Worm (Caenorhabditis elegans) whole organism, L2 larva: Measurements from ENCODE around the gene ndub-11.
A peak's percentile ranks its signal among the peaks of the same experiment; 100 is the strongest.

Source experiments
- F13H6.1 ChIP-seq: sonication (generic microtip); optimal IDR thresholded peaks from 2 replicates; lab custom pipeline; 2016; ENCODE audit warnings: missing genetic modification characterization, missing compliant biosample characterization
- R02D3.7 ChIP-seq: fragments of 150-350 bp; optimal IDR thresholded peaks from 2 replicates; lab custom pipeline; 2014; ENCODE audit warnings: missing biosample characterization, missing genetic modification characterization
- Y55F3AM.14 ChIP-seq: fragments of 200-800 bp; sonication (Bioruptor generic); optimal IDR thresholded peaks from 2 replicates; lab custom pipeline; 2018; ENCODE audit warnings: mild to moderate bottlenecking, missing genetic modification characterization, missing compliant biosample characterization
- ZK546.5 ChIP-seq: sonication (generic microtip); optimal IDR thresholded peaks from 2 replicates; lab custom pipeline; 2017; ENCODE audit warnings: missing biosample characterization, missing genetic modification characterization
- alr-1 ChIP-seq: fragments of 150-350 bp; optimal IDR thresholded peaks from 2 replicates; lab custom pipeline; 2014; ENCODE audit warnings: missing biosample characterization, missing genetic modification characterization
- aly-2 ChIP-seq: fragments of 150-350 bp; optimal IDR thresholded peaks from 2 replicates; lab custom pipeline; 2014; ENCODE audit warnings: missing biosample characterization, missing genetic modification characterization
- ama-1 ChIP-seq: fragments of 150-350 bp; optimal IDR thresholded peaks from 2 replicates; lab custom pipeline; 2018; ENCODE audit warnings: inconsistent platforms
- blmp-1 ChIP-seq: sonication (generic microtip); optimal IDR thresholded peaks from 2 replicates; lab custom pipeline; 2017; ENCODE audit warnings: missing genetic modification characterization, mild to moderate bottlenecking, missing compliant biosample characterization, antibody characterized with exemption, moderate library complexity; ENCODE audit not compliant: insufficient read depth
- ceh-16 ChIP-seq: fragments of 150-350 bp; optimal IDR thresholded peaks from 2 replicates; lab custom pipeline; 2014; ENCODE audit warnings: missing biosample characterization, missing genetic modification characterization
- ceh-82 ChIP-seq: fragments of 150-350 bp; optimal IDR thresholded peaks from 2 replicates; lab custom pipeline; 2014; ENCODE audit warnings: missing biosample characterization, missing genetic modification characterization
- crh-2 ChIP-seq: sonication (generic microtip); optimal IDR thresholded peaks from 2 replicates; lab custom pipeline; 2017; ENCODE audit warnings: missing biosample characterization, missing genetic modification characterization
- dmd-4 ChIP-seq: sonication (generic microtip); optimal IDR thresholded peaks from 2 replicates; lab custom pipeline; 2017; ENCODE audit warnings: missing biosample characterization, missing genetic modification characterization
- egl-27 ChIP-seq: sonication (generic microtip); optimal IDR thresholded peaks from 3 replicates; lab custom pipeline; 2017; ENCODE audit warnings: missing biosample characterization, missing genetic modification reagents, missing genetic modification characterization
- elt-1 ChIP-seq: fragments of 150-350 bp; optimal IDR thresholded peaks from 2 replicates; lab custom pipeline; 2014; ENCODE audit warnings: missing biosample characterization, missing genetic modification characterization
- fos-1 ChIP-seq: fragments of 150-350 bp; optimal IDR thresholded peaks from 2 replicates; lab custom pipeline; 2014; ENCODE audit warnings: missing biosample characterization, missing genetic modification characterization
- gmeb-1 ChIP-seq: fragments of 150-350 bp; optimal IDR thresholded peaks from 2 replicates; lab custom pipeline; 2014; ENCODE audit warnings: missing biosample characterization, missing genetic modification characterization
- lin-11 ChIP-seq: fragments of 150-350 bp; sonication (generic microtip); optimal IDR thresholded peaks from 2 replicates; lab custom pipeline; 2014; ENCODE audit warnings: missing biosample characterization, missing genetic modification characterization, inconsistent platforms, mixed read lengths
- lin-13 ChIP-seq: fragments of 150-350 bp; optimal IDR thresholded peaks from 2 replicates; lab custom pipeline; 2014; ENCODE audit warnings: missing biosample characterization, missing genetic modification reagents, missing genetic modification characterization
- lin-39 ChIP-seq: fragments of 150-350 bp; optimal IDR thresholded peaks from 2 replicates; lab custom pipeline; 2014; ENCODE audit warnings: missing biosample characterization, missing genetic modification reagents, missing genetic modification characterization
- lsy-2 ChIP-seq, 2 experiments: fragments of 150-350 bp in 1 of 2; sonication (generic microtip) in 1 of 2; optimal IDR thresholded peaks; 2 replicates each; lab custom pipeline; 2014 to 2017; ENCODE audit warnings: missing biosample characterization in 2 of 2, missing genetic modification characterization in 2 of 2
- mab-5 ChIP-seq: fragments of 150-350 bp; optimal IDR thresholded peaks from 2 replicates; lab custom pipeline; 2014; ENCODE audit warnings: missing biosample characterization, missing genetic modification characterization
- mbf-1 ChIP-seq: sonication (generic microtip); optimal IDR thresholded peaks from 2 replicates; lab custom pipeline; 2017; ENCODE audit warnings: missing biosample characterization, missing genetic modification characterization
- mdl-1 ChIP-seq, 2 experiments: fragments of 150-350 bp in 1 of 2; sonication (generic microtip) in 1 of 2; optimal IDR thresholded peaks; 2 replicates each; lab custom pipeline; 2017; ENCODE audit warnings: missing biosample characterization in 2 of 2, missing genetic modification characterization in 2 of 2
- nhr-10 ChIP-seq: sonication (generic microtip); optimal IDR thresholded peaks from 2 replicates; lab custom pipeline; 2017; ENCODE audit warnings: missing biosample characterization, missing genetic modification characterization
- nhr-11 ChIP-seq: fragments of 150-350 bp; optimal IDR thresholded peaks from 2 replicates; lab custom pipeline; 2014; ENCODE audit warnings: missing biosample characterization, missing genetic modification characterization
- nhr-129 ChIP-seq: fragments of 150-350 bp; optimal IDR thresholded peaks from 2 replicates; lab custom pipeline; 2014; ENCODE audit warnings: missing biosample characterization, missing genetic modification characterization
- nhr-21 ChIP-seq: fragments of 150-350 bp; optimal IDR thresholded peaks from 2 replicates; lab custom pipeline; 2014; ENCODE audit warnings: missing biosample characterization, missing genetic modification characterization
- nhr-23 ChIP-seq: fragments of 150-350 bp; optimal IDR thresholded peaks from 2 replicates; lab custom pipeline; 2014; ENCODE audit warnings: missing biosample characterization, missing genetic modification reagents, missing genetic modification characterization
- nhr-237 ChIP-seq: fragments of 150-350 bp; optimal IDR thresholded peaks from 2 replicates; lab custom pipeline; 2014; ENCODE audit warnings: missing biosample characterization, missing genetic modification characterization
- nhr-25 ChIP-seq: fragments of 150-350 bp; sonication (generic microtip); optimal IDR thresholded peaks from 3 replicates; lab custom pipeline; 2014; ENCODE audit warnings: missing biosample characterization, missing genetic modification characterization
- nhr-6 ChIP-seq: fragments of 150-350 bp; optimal IDR thresholded peaks from 2 replicates; lab custom pipeline; 2014; ENCODE audit warnings: missing biosample characterization, missing genetic modification characterization
- nhr-77 ChIP-seq: fragments of 150-350 bp; optimal IDR thresholded peaks from 2 replicates; lab custom pipeline; 2014; ENCODE audit warnings: missing biosample characterization, missing genetic modification characterization
- sem-4 ChIP-seq: fragments of 150-350 bp; optimal IDR thresholded peaks from 2 replicates; lab custom pipeline; 2014; ENCODE audit warnings: missing biosample characterization, missing genetic modification reagents, missing genetic modification characterization
- sma-3 ChIP-seq: sonication (generic microtip); optimal IDR thresholded peaks from 2 replicates; lab custom pipeline; 2016; ENCODE audit warnings: missing genetic modification reagents, missing genetic modification characterization, missing compliant biosample characterization
- sma-9 ChIP-seq, 2 experiments: fragments of 150-350 bp in 1 of 2; sonication (generic microtip) in 1 of 2; optimal IDR thresholded peaks; 2 replicates each; lab custom pipeline; 2014 to 2016; ENCODE audit warnings: missing genetic modification characterization in 2 of 2, mild to moderate bottlenecking in 1 of 2, missing biosample characterization in 1 of 2, missing compliant biosample characterization in 1 of 2, missing genetic modification reagents in 1 of 2, moderate library complexity in 1 of 2
- unc-39 ChIP-seq: fragments of 150-350 bp; optimal IDR thresholded peaks from 2 replicates; lab custom pipeline; 2014; ENCODE audit warnings: missing biosample characterization, missing genetic modification characterization
- unc-62 ChIP-seq: fragments of 150-350 bp; optimal IDR thresholded peaks from 2 replicates; lab custom pipeline; 2014; ENCODE audit warnings: missing biosample characterization, missing genetic modification reagents, missing genetic modification characterization
- ztf-11 ChIP-seq: sonication (generic microtip); optimal IDR thresholded peaks from 2 replicates; lab custom pipeline; 2017; ENCODE audit warnings: missing biosample characterization, missing genetic modification characterization
- ztf-4 ChIP-seq: fragments of 150-350 bp; optimal IDR thresholded peaks from 2 replicates; lab custom pipeline; 2014; ENCODE audit warnings: missing biosample characterization, missing genetic modification characterization

The ndub-11 gene

DNA sequence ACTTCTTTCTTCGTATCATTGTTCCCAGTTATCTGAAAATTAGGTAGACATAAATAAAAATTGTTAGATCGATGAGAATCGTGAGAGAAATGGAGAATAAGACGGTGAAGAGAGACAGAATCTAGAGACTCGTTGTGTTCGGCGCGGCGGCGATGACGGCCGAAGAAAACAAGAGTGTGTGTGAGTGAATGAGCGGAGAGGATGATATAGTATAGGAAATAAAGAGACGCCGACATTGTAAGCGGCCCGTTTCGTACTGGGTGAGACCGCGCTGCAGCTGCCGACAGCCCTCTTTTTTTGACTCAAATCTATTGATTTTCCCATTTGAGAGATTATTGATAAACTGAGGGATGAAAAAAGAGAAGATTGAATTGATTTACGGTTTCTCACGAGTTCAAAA, 17.8 kb downstream of the ndub-11 start, which contains the start of gene Y42H9AR.4 (continued):
- TF ChIP-seq alr-1 (tag; lab: Kevin White, UChicago), result no peak
- no peak for TF ChIP-seq nhr-77 (tag; lab: Kevin White, UChicago)
- no peak for TF ChIP-seq nhr-25 (tag; lab: Kevin White, UChicago)
- TF ChIP-seq ztf-4 (tag; lab: Kevin White, UChicago), result peak; percentile 27
- peak; percentile 37 for TF ChIP-seq nhr-129 (tag; lab: Kevin White, UChicago)
- no peak for TF ChIP-seq nhr-6 (tag; lab: Kevin White, UChicago)
- no peak for TF ChIP-seq mdl-1 (tag; optimal IDR thresholded peaks at IDR 0.05; lab: Kevin White, UChicago)
- TF ChIP-seq nhr-23 (tag; lab: Kevin White, UChicago), result no peak
- TF ChIP-seq dmd-4 (tag; lab: Kevin White, UChicago), result no peak
- TF ChIP-seq ceh-82, result no peak

DNA sequence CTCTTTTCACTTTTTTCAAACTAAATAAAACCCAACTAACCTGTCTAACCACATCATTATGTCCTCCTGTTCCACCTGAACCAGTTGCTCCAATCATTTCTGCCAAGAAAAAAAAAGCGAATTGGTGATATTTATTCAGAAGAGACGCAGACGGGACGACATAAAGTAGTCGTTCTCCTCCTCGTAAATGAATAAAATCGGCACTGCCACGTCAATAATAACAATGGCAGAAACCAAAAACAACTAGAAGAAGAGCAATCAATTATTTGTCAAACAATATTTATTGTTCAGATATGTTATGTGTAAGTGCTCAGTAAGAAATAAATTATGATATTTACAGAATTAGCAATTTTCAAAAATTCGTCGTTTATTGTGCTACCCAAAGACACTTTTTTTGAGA, 22.5 kb downstream of the ndub-11 start, which contains the start of gene rabs-5:
Gene rabs-5, minus strand, starts transcription at position 101 of the 400 bp plus-strand sequence.
- TF ChIP-seq nhr-11 (tag; lab: Kevin White, UChicago) (no peak), gmeb-1 (tag; lab: Kevin White, UChicago) (no peak), nhr-237 (tag; lab: Kevin White, UChicago) (no peak), nhr-129 (tag; lab: Kevin White, UChicago) (no peak), ama-1 (lab: Kevin White, UChicago) (peak; percentile 4), sem-4 (peak; percentile 57), ZK546.5 (tag; lab: Kevin White, UChicago) (no peak)

DNA sequence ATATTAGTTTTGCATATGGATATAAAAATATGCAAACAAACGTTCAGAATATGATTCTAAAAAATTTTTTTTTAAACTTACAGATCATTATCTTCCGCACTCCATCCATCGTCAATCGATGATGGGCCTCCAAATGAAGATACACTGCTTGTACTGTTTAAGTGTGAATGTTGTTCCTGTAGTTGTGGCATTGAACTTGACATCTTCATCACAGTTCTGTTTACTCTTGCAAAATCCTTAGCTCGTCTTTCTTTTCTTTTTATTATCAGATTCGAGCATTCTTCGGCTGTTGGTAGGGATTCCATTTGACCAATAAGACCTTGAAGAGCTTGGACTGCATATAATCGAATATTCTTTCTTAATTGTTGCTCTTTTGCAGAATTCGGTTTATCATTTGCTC, 24.9 kb downstream of the ndub-11 start:
- TF ChIP-seq ama-1 (lab: Kevin White, UChicago) (no peak), unc-62 (GFP tag; lab: Kevin White, UChicago) (no peak), sem-4 (no peak), aly-2 (no peak), ZK546.5 (tag; lab: Kevin White, UChicago) (no peak), Y55F3AM.14 (GFP tag; lab: Kevin White, UChicago) (no peak), unc-39 (tag; lab: Kevin White, UChicago) (no peak), R02D3.7 (tag; lab: Kevin White, UChicago) (no peak), mbf-1 (no peak), egl-27 (no peak), nhr-21 (tag; lab: Kevin White, UChicago) (no peak), elt-1 (tag; lab: Kevin White, UChicago) (no peak), lin-13 (GFP tag; lab: Kevin White, UChicago) (no peak), lin-11 (no peak), lsy-2 (tag; optimal IDR thresholded peaks at IDR 0.05; lab: Kevin White, UChicago) (no peak), F13H6.1 (tag; lab: Kevin White, UChicago) (no peak), ceh-16 (tag; lab: Kevin White, UChicago) (no peak)

DNA sequence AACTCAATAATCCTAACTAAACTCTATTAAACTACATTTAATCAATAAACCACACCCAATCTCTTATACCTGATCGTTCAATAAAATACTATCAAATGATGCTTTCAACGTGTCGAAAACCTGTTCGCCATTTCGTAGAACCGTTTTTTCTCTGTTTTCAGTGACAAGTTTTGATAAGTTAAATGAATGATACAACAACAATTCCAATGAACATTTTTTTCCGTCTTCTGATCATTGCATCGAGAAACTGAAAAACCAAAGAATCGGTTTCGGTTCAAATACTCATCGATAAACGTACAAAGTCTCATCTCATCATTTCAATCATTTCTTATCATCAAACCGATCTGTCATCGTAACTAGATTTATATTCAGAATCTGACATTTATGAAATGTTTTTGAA, 26.8 kb downstream of the ndub-11 start:
- no peak for TF ChIP-seq lin-11
- peak; percentile 14 for TF ChIP-seq sma-3 (GFP tag; lab: Kevin White, UChicago)
- TF ChIP-seq ztf-11 (tag; lab: Kevin White, UChicago), result no peak
- no peak for TF ChIP-seq nhr-23 (tag; lab: Kevin White, UChicago)
- no peak for TF ChIP-seq sem-4
- no peak for TF ChIP-seq ZK546.5 (tag; lab: Kevin White, UChicago)
- no peak for TF ChIP-seq fos-1 (tag; lab: Kevin White, UChicago)
- peak; percentile 37 for TF ChIP-seq nhr-25 (tag; lab: Kevin White, UChicago)
- TF ChIP-seq crh-2, result peak; percentile 3
- peak; percentile 45 for TF ChIP-seq nhr-21 (tag; lab: Kevin White, UChicago)
- no peak for TF ChIP-seq unc-62 (GFP tag; lab: Kevin White, UChicago)
- peak; percentile 66 for TF ChIP-seq sma-9 (GFP tag; optimal IDR thresholded peaks at IDR 0.05; lab: Kevin White, UChicago)
- TF ChIP-seq sma-9 (tag; optimal IDR thresholded peaks at IDR 0.05; lab: Kevin White, UChicago), result no peak

ce11 chrIV:8102231-8102630, 27.8 kb downstream of the ndub-11 start, which contains the start of gene Y42H9AR.5:
Y42H9AR.5 (plus strand) TSS chrIV:8102531.
- TF ChIP-seq gmeb-1 (tag; lab: Kevin White, UChicago), result no peak
- no peak for TF ChIP-seq mbf-1
- TF ChIP-seq nhr-10 (tag; lab: Kevin White, UChicago), result no peak
- no peak for TF ChIP-seq blmp-1 (tag; lab: Kevin White, UChicago)
- TF ChIP-seq nhr-25 (tag; lab: Kevin White, UChicago), result no peak
- TF ChIP-seq lin-39 (tag; lab: Kevin White, UChicago), result no peak
- peak; percentile 42 for TF ChIP-seq fos-1 (tag; lab: Kevin White, UChicago)
- TF ChIP-seq mab-5 (tag; lab: Kevin White, UChicago), result no peak
- TF ChIP-seq, all 48 proteins: peak for 1
